Fruit fly (Drosophila melanogaster) S2 (cell line): ENCODE data around the gene Cyp4ac3.

Experiments
- CG8478 ChIP-seq: fragments of >200 bp; optimal IDR thresholded peaks from 2 replicates; lab custom pipeline; 2018
- CTCF ChIP-seq, 2 experiments: fragments of >200 bp; optimal IDR thresholded peaks; 2 replicates each; lab custom pipeline; 2018

DNA sequence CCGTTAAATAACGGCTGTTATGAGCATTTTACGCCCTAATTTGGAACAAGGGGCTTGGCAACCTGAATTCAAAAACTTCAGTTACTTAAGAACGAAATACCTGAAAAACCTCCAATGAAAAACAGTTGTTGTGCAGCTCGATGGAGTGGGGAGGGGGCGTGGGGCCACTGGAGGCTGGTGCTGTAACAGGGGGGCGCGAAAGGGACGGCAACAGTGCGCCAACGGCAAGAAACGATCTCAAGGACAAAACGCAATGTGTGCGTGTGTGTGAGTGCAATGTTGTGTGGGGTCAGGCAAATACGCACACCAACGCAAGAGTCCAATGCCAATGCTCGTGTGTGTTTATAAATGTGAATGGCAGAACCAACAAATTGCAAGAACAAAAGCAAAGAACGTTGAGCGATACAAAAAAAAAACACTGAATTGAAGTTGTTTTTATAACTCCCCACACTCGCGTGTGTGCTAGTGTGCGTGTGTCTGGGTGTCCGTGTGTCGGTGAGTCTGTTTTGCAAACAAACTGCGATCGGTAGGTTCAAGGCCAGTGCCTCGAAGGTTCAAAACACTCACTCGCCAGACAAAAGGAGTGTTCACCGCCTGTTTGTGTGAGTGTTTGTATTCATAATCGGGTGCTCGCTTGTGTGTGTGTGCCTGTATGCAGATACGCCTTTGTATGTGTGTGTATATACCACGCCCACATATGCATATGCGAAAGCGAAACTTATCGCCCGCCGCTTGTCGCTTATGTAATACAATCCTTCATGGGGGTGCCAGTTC is 23.8 kb downstream of the Cyp4ac3 start:
- no peak for TF ChIP-seq CTCF (optimal IDR thresholded peaks at IDR 0.05; lab: Kevin White, UChicago)
- no peak for TF ChIP-seq CG8478 (lab: Kevin White, UChicago)
